Worm (Caenorhabditis elegans): ENCODE measurements around the gene cest-1.2.

- TF ChIP-seq klf-2 (GFP tag; conservative IDR thresholded peaks at IDR 0.05) = no peak
- TF ChIP-seq med-1 (GFP tag; optimal IDR thresholded peaks at IDR 0.05; ENCODE audit: insufficient read depth) = no peak
- TF ChIP-seq tab-1 (GFP tag; IDR thresholded peaks at IDR 0.05) = no peak
- no peak for TF ChIP-seq ztf-23 (GFP tag; IDR thresholded peaks at IDR 0.05)
- TF ChIP-seq flt-1 (GFP tag; IDR thresholded peaks at IDR 0.05) = no peak
Observed at ce11 chrV:14140733-14141132, 19.9 kb downstream of the cest-1.2 start.
